ENCODE assay signal across 4 worm cellular contexts in genomic region chrIV:8864672-8865071, ce11.
TF ChIP-seq lines count a peak whose summit lies in the region.

No protein-coding gene starts in this region.

TF ChIP-seq in whole organism, L1 larva, 84 proteins besides CTCF, POLR2A, EP300 and RAD21 (continues in another document):
- TF ChIP-seq mab-9 (GFP tag; IDR thresholded peaks at IDR 0.05; lab: Robert Waterston, UW) (no peak), unc-98 (GFP tag; IDR thresholded peaks at IDR 0.05; lab: Robert Waterston, UW) (no peak), lin-35 (GFP tag; optimal IDR thresholded peaks at IDR 0.05; lab: Kevin White, UChicago) (peak in 1 of 2 experiments; percentile 33), mef-2 (tag; optimal IDR thresholded peaks at IDR 0.05; lab: Kevin White, UChicago) (no peak), efl-1 (optimal IDR thresholded peaks at IDR 0.05; lab: Kevin White, UChicago) (no peak), efl-1 (GFP tag; optimal IDR thresholded peaks at IDR 0.05 in 1 of 2; lab: Kevin White, UChicago) (peak in 1 of 2 experiments; percentile 71), pqm-1 (tag; optimal IDR thresholded peaks at IDR 0.05; lab: Kevin White, UChicago) (no peak), nhr-20 (tag; optimal IDR thresholded peaks at IDR 0.05; lab: Kevin White, UChicago) (peak; percentile 12), alr-1 (tag; optimal IDR thresholded peaks at IDR 0.05; lab: Kevin White, UChicago; ENCODE audit: borderline replicate concordance) (no peak), nhr-71 (tag; optimal IDR thresholded peaks at IDR 0.05; lab: Kevin White, UChicago) (peak; percentile 62), snu-23 (GFP tag; optimal IDR thresholded peaks at IDR 0.05; lab: Kevin White, UChicago) (peak; percentile 28), lin-13 (GFP tag; optimal IDR thresholded peaks at IDR 0.05; lab: Kevin White, UChicago) (no peak), blmp-1 (tag; optimal IDR thresholded peaks at IDR 0.05; lab: Kevin White, UChicago) (peak; percentile 38), xbp-1 (tag; optimal IDR thresholded peaks at IDR 0.05; lab: Kevin White, UChicago) (no peak), nhr-90 (tag; optimal IDR thresholded peaks at IDR 0.05; lab: Kevin White, UChicago; ENCODE audit: poor library complexity) (peak; percentile 61), unc-62 (GFP tag; optimal IDR thresholded peaks at IDR 0.05; lab: Kevin White, UChicago) (no peak), nhr-237 (tag; optimal IDR thresholded peaks at IDR 0.05; lab: Kevin White, UChicago) (no peak), unc-130 (tag; optimal IDR thresholded peaks at IDR 0.05; lab: Kevin White, UChicago) (no peak), lin-15B (tag; optimal IDR thresholded peaks at IDR 0.05; lab: Kevin White, UChicago) (no peak), hlh-17 (GFP tag; optimal IDR thresholded peaks at IDR 0.05; lab: Kevin White, UChicago; ENCODE audit: borderline replicate concordance) (no peak), nhr-85 (tag; lab: Kevin White, UChicago) (peak; percentile 85), pax-3 (tag; optimal IDR thresholded peaks at IDR 0.05; lab: Kevin White, UChicago) (no peak), aha-1 (tag; optimal IDR thresholded peaks at IDR 0.05; lab: Kevin White, UChicago) (no peak)

TF ChIP-seq in whole organism, L2 larva, 48 proteins besides CTCF, POLR2A, EP300 and RAD21:
- TF ChIP-seq nhr-21 (tag; optimal IDR thresholded peaks at IDR 0.05; lab: Kevin White, UChicago) (peak; percentile 53), sma-9 (GFP tag; optimal IDR thresholded peaks at IDR 0.05; lab: Kevin White, UChicago) (peak; percentile 43), sma-9 (tag; optimal IDR thresholded peaks at IDR 0.05; lab: Kevin White, UChicago) (no peak), mab-5 (tag; optimal IDR thresholded peaks at IDR 0.05; lab: Kevin White, UChicago) (peak; percentile 52), sma-3 (GFP tag; optimal IDR thresholded peaks at IDR 0.05; lab: Kevin White, UChicago) (peak; percentile 5), ztf-4 (tag; optimal IDR thresholded peaks at IDR 0.05; lab: Kevin White, UChicago) (no peak), gmeb-1 (tag; optimal IDR thresholded peaks at IDR 0.05; lab: Kevin White, UChicago) (peak; percentile 36), nhr-129 (tag; optimal IDR thresholded peaks at IDR 0.05; lab: Kevin White, UChicago) (no peak), nhr-25 (tag; optimal IDR thresholded peaks at IDR 0.05; lab: Kevin White, UChicago) (peak; percentile 34), unc-62 (GFP tag; optimal IDR thresholded peaks at IDR 0.05; lab: Kevin White, UChicago) (peak; percentile 15), nhr-237 (tag; optimal IDR thresholded peaks at IDR 0.05; lab: Kevin White, UChicago) (no peak)
TF ChIP-seq in whole organism, L2 larva: peak in this region for 7.

TF ChIP-seq in whole organism, L3 larva, 47 proteins besides CTCF, POLR2A, EP300 and RAD21:
- TF ChIP-seq nhr-23 (tag; optimal IDR thresholded peaks at IDR 0.05; lab: Kevin White, UChicago) (peak; percentile 13), ceh-28 (tag; optimal IDR thresholded peaks at IDR 0.05; lab: Kevin White, UChicago) (no peak)

TF ChIP-seq in whole organism, L4 larva, 104 proteins besides CTCF, POLR2A, EP300 and RAD21:
- TF ChIP-seq nhr-25 (tag; optimal IDR thresholded peaks at IDR 0.05; lab: Kevin White, UChicago; ENCODE audit: borderline replicate concordance, insufficient read depth) (no peak), cey-2 (tag; optimal IDR thresholded peaks at IDR 0.05; lab: Kevin White, UChicago; ENCODE audit: borderline replicate concordance, insufficient read depth) (peak; percentile 13), nhr-42 (GFP tag; IDR thresholded peaks at IDR 0.05; lab: Robert Waterston, UW) (no peak), unc-62 (GFP tag; optimal IDR thresholded peaks at IDR 0.05 in 1 of 2; lab: Kevin White, UChicago) (peak in 1 of 2 experiments; percentile 98), unc-62 (tag; optimal IDR thresholded peaks at IDR 0.05; lab: Kevin White, UChicago) (no peak), zfp-2 (tag; optimal IDR thresholded peaks at IDR 0.05; lab: Kevin White, UChicago) (no peak), daf-16 (GFP tag; optimal IDR thresholded peaks at IDR 0.05; lab: Kevin White, UChicago) (peak in 1 of 2 experiments; percentile 13), daf-16 (tag; optimal IDR thresholded peaks at IDR 0.05; lab: Kevin White, UChicago) (no peak), nhr-28 (tag; optimal IDR thresholded peaks at IDR 0.05; lab: Kevin White, UChicago) (peak; percentile 41)

Comparison
In these comparisons a context has a peak if more than half of its experiments do, and no peak if none do; other contexts are left out.
1. Of the 29 proteins assayed by ChIP-seq in both whole organism, L4 larva and whole organism, L1 larva: peak only in whole organism, L4 larva: nhr-28; only in whole organism, L1 larva: none; in both: none; in neither: 27; mixed calls (peak in some experiments, not most) for 1.